Worm (Caenorhabditis elegans) whole organism, midembryonic: Measurements from ENCODE around the gene nep-21.

ENCODE experiments used
- cog-1 ChIP-seq: sonication (generic microtip); optimal IDR thresholded peaks from 2 replicates; lab custom pipeline; 2016; ENCODE audit warnings: missing genetic modification characterization, missing compliant biosample characterization
- flt-1 ChIP-seq: fragments of 200-800 bp; sonication (Bioruptor generic); IDR thresholded peaks from 2 replicates; pipeline ENCODE4 v1.3.6; 2022; ENCODE audit warnings: missing genetic modification characterization, missing compliant biosample characterization

- no peak for TF ChIP-seq cog-1 (tag; lab: Kevin White, UChicago)
- no peak for TF ChIP-seq flt-1 (GFP tag; lab: Robert Waterston, UW)
These were observed 42.3 kb upstream of the nep-21 start, which contains the start of gene F40G12.4 for ce11 chrV:14268616-14269015.
